Worm (Caenorhabditis elegans) whole organism, early embryonic: ENCODE data around the gene nlp-60.

Experiments
- F13C5.2 ChIP-seq: sonication (generic microtip); optimal IDR thresholded peaks from 2 replicates; lab custom pipeline; 2017; ENCODE audit warnings: mild to moderate bottlenecking, missing genetic modification characterization, inconsistent platforms, missing compliant biosample characterization
- aly-1 ChIP-seq: sonication (generic microtip); optimal IDR thresholded peaks from 2 replicates; lab custom pipeline; 2016; ENCODE audit warnings: missing genetic modification characterization, missing compliant biosample characterization
- ama-1 ChIP-seq: fragments of 150-350 bp; optimal IDR thresholded peaks from 2 replicates; lab custom pipeline; 2014
- ceh-13 ChIP-seq: fragments of 200-800 bp; sonication (Bioruptor generic); optimal IDR thresholded peaks from 2 replicates; lab custom pipeline; 2018; ENCODE audit warnings: mild to moderate bottlenecking, missing genetic modification characterization, missing compliant biosample characterization
- ets-7 ChIP-seq: sonication (generic microtip); optimal IDR thresholded peaks from 2 replicates; lab custom pipeline; 2016; ENCODE audit warnings: missing genotype, missing genetic modification characterization, missing compliant biosample characterization
- flt-1 ChIP-seq: fragments of 200-800 bp; sonication (Bioruptor generic); IDR thresholded peaks from 2 replicates; pipeline ENCODE4 v1.3.6; 2022; ENCODE audit warnings: missing genetic modification characterization, missing compliant biosample characterization
- hnd-1 ChIP-seq: sonication (generic microtip); optimal IDR thresholded peaks from 2 replicates; lab custom pipeline; 2016; ENCODE audit warnings: missing genetic modification characterization, missing compliant biosample characterization
- pes-1 ChIP-seq: fragments of 200-800 bp; sonication (Bioruptor generic); IDR thresholded peaks from 2 replicates; pipeline ENCODE4 v1.3.6; 2022; ENCODE audit warnings: missing genetic modification reagents, missing genetic modification characterization, missing compliant biosample characterization
- scrt-1 ChIP-seq: fragments of 200-800 bp; sonication (Bioruptor generic); IDR thresholded peaks from 2 replicates; pipeline ENCODE4 v1.3.6; 2022; ENCODE audit warnings: missing genetic modification characterization, missing compliant biosample characterization
- sea-1 ChIP-seq: fragments of 200-800 bp; sonication (Bioruptor generic); conservative IDR thresholded peaks from 2 replicates; pipeline ENCODE4 v1.3.6; 2022; ENCODE audit warnings: missing genetic modification characterization, missing compliant biosample characterization
- tbx-11 ChIP-seq: fragments of 200-800 bp; sonication (Bioruptor generic); IDR thresholded peaks from 2 replicates; pipeline ENCODE4 v1.3.6; 2022; ENCODE audit warnings: missing genetic modification characterization, missing compliant biosample characterization
- tra-4 ChIP-seq: sonication (generic microtip); optimal IDR thresholded peaks from 2 replicates; lab custom pipeline; 2017; ENCODE audit warnings: missing genetic modification characterization, missing compliant biosample characterization

ce11 chrIV:8697436-8697835, 18.3 kb upstream of the nlp-60 start, which contains the start of gene ttll-11:
- TF ChIP-seq ama-1 (no peak), scrt-1 (GFP tag; lab: Robert Waterston, UW) (no peak), F13C5.2 (tag; lab: Kevin White, UChicago) (no peak), sea-1 (no peak), pes-1 (GFP tag; lab: Robert Waterston, UW) (no peak), flt-1 (GFP tag; lab: Robert Waterston, UW) (no peak), tbx-11 (GFP tag; lab: Robert Waterston, UW) (no peak), hnd-1 (tag; lab: Kevin White, UChicago) (no peak), aly-1 (tag; lab: Kevin White, UChicago) (no peak), tra-4 (no peak), ets-7 (tag; lab: Kevin White, UChicago) (no peak), ceh-13 (GFP tag; lab: Kevin White, UChicago) (no peak)
